Fruit fly (Drosophila melanogaster): Measurements from ENCODE around the gene CG31457.

The CG31457 gene

dm6 chr3R:23174739-23175138 is 47.0 kb upstream of the CG31457 start (continued):
- TF ChIP-seq dpn (GFP tag; optimal IDR thresholded peaks at IDR 0.05) (peak in 1 of 2 experiments; percentile 46), CG13424 (tag; optimal IDR thresholded peaks at IDR 0.05) (peak; percentile 64), HHEX (GFP tag; optimal IDR thresholded peaks at IDR 0.05) (peak; percentile 49), Usf (GFP tag; optimal IDR thresholded peaks at IDR 0.05) (no peak), Aef1 (GFP tag; IDR thresholded peaks at IDR 0.05) (peak; percentile 36; the same call in 1 of the 3 replicates), CG12155 (GFP tag; optimal IDR thresholded peaks at IDR 0.05) (no peak), Hr78 (GFP tag; optimal IDR thresholded peaks at IDR 0.05) (no peak), CG8290 (GFP tag; optimal IDR thresholded peaks at IDR 0.05) (no peak), CG8290 (tag; optimal IDR thresholded peaks at IDR 0.05) (peak in 1 of 2 experiments; percentile 50), B-H2 (GFP tag; optimal IDR thresholded peaks at IDR 0.05) (no peak), Nf-YB (GFP tag; optimal IDR thresholded peaks at IDR 0.05) (no peak), CG14710 (tag; optimal IDR thresholded peaks at IDR 0.05) (no peak), Fer3 (tag; optimal IDR thresholded peaks at IDR 0.05) (no peak), wek (GFP tag; optimal IDR thresholded peaks at IDR 0.05) (no peak), CG11695 (GFP tag; IDR thresholded peaks at IDR 0.05) (no peak), Deaf1 (tag; optimal IDR thresholded peaks at IDR 0.05) (no peak), sens-2 (GFP tag; IDR thresholded peaks at IDR 0.05) (0 out of 2 replicates have a peak, but pooled peaks have one; percentile 23), CG10543 (GFP tag; optimal IDR thresholded peaks at IDR 0.05) (no peak), CG3995 (GFP tag; optimal IDR thresholded peaks at IDR 0.05) (no peak), CG10654 (GFP tag; optimal IDR thresholded peaks at IDR 0.05) (no peak), CG1792 (GFP tag; optimal IDR thresholded peaks at IDR 0.05) (no peak), gcm2 (GFP tag; optimal IDR thresholded peaks at IDR 0.05) (no peak), ab (GFP tag; optimal IDR thresholded peaks at IDR 0.05) (no peak), CG7839 (tag; optimal IDR thresholded peaks at IDR 0.05) (peak; percentile 53), exex (tag; optimal IDR thresholded peaks at IDR 0.05) (no peak), row (GFP tag; IDR thresholded peaks at IDR 0.05) (peak; percentile 61), CG8924 (tag; optimal IDR thresholded peaks at IDR 0.05) (no peak), Gsc (GFP tag; IDR thresholded peaks at IDR 0.05) (no peak), CG9215 (GFP tag; IDR thresholded peaks at IDR 0.05) (no peak), CG10274 (GFP tag; optimal IDR thresholded peaks at IDR 0.05) (no peak), nerfin-1 (tag; optimal IDR thresholded peaks at IDR 0.05) (peak; percentile 43), Lpt (GFP tag; optimal IDR thresholded peaks at IDR 0.05) (no peak), CG17829 (tag; optimal IDR thresholded peaks at IDR 0.05) (no peak), CG2129 (GFP tag; IDR thresholded peaks at IDR 0.05; ENCODE audit: partially characterized antibody) (no peak), cwo (GFP tag; optimal IDR thresholded peaks at IDR 0.05) (no peak), pum (GFP tag; optimal IDR thresholded peaks at IDR 0.05) (no peak), CoRest (tag; optimal IDR thresholded peaks at IDR 0.05) (peak; percentile 52), Spps (tag; optimal IDR thresholded peaks at IDR 0.05) (no peak), Hr3 (GFP tag; optimal IDR thresholded peaks at IDR 0.05) (peak; percentile 37), fd96Cb (tag; optimal IDR thresholded peaks at IDR 0.05) (peak; percentile 75), CG9797 (GFP tag; optimal IDR thresholded peaks at IDR 0.05) (no peak), luna (GFP tag; optimal IDR thresholded peaks at IDR 0.05) (no peak), tio (GFP tag; optimal IDR thresholded peaks at IDR 0.05) (no peak), aop (GFP tag; IDR thresholded peaks at IDR 0.05) (no peak), CG6791 (GFP tag; IDR thresholded peaks at IDR 0.05; ENCODE audit: partially characterized antibody) (no peak), mld (GFP tag; IDR thresholded peaks at IDR 0.05; ENCODE audit: partially characterized antibody) (no peak), H15 (GFP tag; IDR thresholded peaks at IDR 0.05) (no peak), CG8089 (GFP tag; optimal IDR thresholded peaks at IDR 0.05) (no peak), insv (GFP tag; optimal IDR thresholded peaks at IDR 0.05) (no peak), stc (GFP tag; IDR thresholded peaks at IDR 0.05) (0 out of 2 replicates have a peak, but pooled peaks have one; percentile 35), Sry-δ (GFP tag; optimal IDR thresholded peaks at IDR 0.05) (no peak)
